Worm (Caenorhabditis elegans): ENCODE results near the gene C02D5.4.

The C02D5.4 gene

ce11 chrIII:8573869-8574268 lies 21.9 kb downstream of the C02D5.4 start:
- TF ChIP-seq ztf-23 (GFP tag; IDR thresholded peaks at IDR 0.05), result no peak
- TF ChIP-seq flt-1 (GFP tag; IDR thresholded peaks at IDR 0.05), result no peak
- TF ChIP-seq T22C8.4 (GFP tag; IDR thresholded peaks at IDR 0.05), result no peak
- TF ChIP-seq tab-1 (GFP tag; IDR thresholded peaks at IDR 0.05), result no peak
- no peak for TF ChIP-seq ref-1 (GFP tag; conservative IDR thresholded peaks at IDR 0.05)
- no peak for TF ChIP-seq klf-2 (GFP tag; conservative IDR thresholded peaks at IDR 0.05)
- TF ChIP-seq med-1 (GFP tag; optimal IDR thresholded peaks at IDR 0.05; ENCODE audit: insufficient read depth), result no peak
- no peak for TF ChIP-seq cog-1 (tag; optimal IDR thresholded peaks at IDR 0.05)
- TF ChIP-seq ztf-29 (GFP tag; IDR thresholded peaks at IDR 0.05), result no peak

ce11 chrIII:8574299-8574698 lies 22.3 kb downstream of the C02D5.4 start:
- no peak for TF ChIP-seq cog-1 (tag; optimal IDR thresholded peaks at IDR 0.05)
- TF ChIP-seq med-1 (GFP tag; optimal IDR thresholded peaks at IDR 0.05; ENCODE audit: insufficient read depth), result no peak
- no peak for TF ChIP-seq ztf-23 (GFP tag; IDR thresholded peaks at IDR 0.05)
- TF ChIP-seq klf-2 (GFP tag; conservative IDR thresholded peaks at IDR 0.05), result no peak
- no peak for TF ChIP-seq ztf-29 (GFP tag; IDR thresholded peaks at IDR 0.05)
- TF ChIP-seq tab-1 (GFP tag; IDR thresholded peaks at IDR 0.05), result no peak
- no peak for TF ChIP-seq flt-1 (GFP tag; IDR thresholded peaks at IDR 0.05)
- no peak for TF ChIP-seq T22C8.4 (GFP tag; IDR thresholded peaks at IDR 0.05)
- TF ChIP-seq ref-1 (GFP tag; conservative IDR thresholded peaks at IDR 0.05), result no peak

- TF ChIP-seq ztf-29 (GFP tag; IDR thresholded peaks at IDR 0.05) (no peak), med-1 (GFP tag; optimal IDR thresholded peaks at IDR 0.05; ENCODE audit: insufficient read depth) (no peak), flt-1 (GFP tag; IDR thresholded peaks at IDR 0.05) (no peak), T22C8.4 (GFP tag; IDR thresholded peaks at IDR 0.05) (no peak), cog-1 (tag; optimal IDR thresholded peaks at IDR 0.05) (no peak), ref-1 (GFP tag; conservative IDR thresholded peaks at IDR 0.05) (no peak), klf-2 (GFP tag; conservative IDR thresholded peaks at IDR 0.05) (no peak), ztf-23 (GFP tag; IDR thresholded peaks at IDR 0.05) (no peak), tab-1 (GFP tag; IDR thresholded peaks at IDR 0.05) (no peak)
Measured at ce11 chrIII:8575359-8576101, 23.6 kb downstream of the C02D5.4 start.

- TF ChIP-seq ref-1 (GFP tag; conservative IDR thresholded peaks at IDR 0.05), result no peak
- TF ChIP-seq ztf-29 (GFP tag; IDR thresholded peaks at IDR 0.05), result no peak
- TF ChIP-seq ztf-23 (GFP tag; IDR thresholded peaks at IDR 0.05), result no peak
- no peak for TF ChIP-seq cog-1 (tag; optimal IDR thresholded peaks at IDR 0.05)
- no peak for TF ChIP-seq klf-2 (GFP tag; conservative IDR thresholded peaks at IDR 0.05)
- TF ChIP-seq tab-1 (GFP tag; IDR thresholded peaks at IDR 0.05), result no peak
- TF ChIP-seq med-1 (GFP tag; optimal IDR thresholded peaks at IDR 0.05; ENCODE audit: insufficient read depth), result no peak
- no peak for TF ChIP-seq T22C8.4 (GFP tag; IDR thresholded peaks at IDR 0.05)
- no peak for TF ChIP-seq flt-1 (GFP tag; IDR thresholded peaks at IDR 0.05)
Measured at ce11 chrIII:8577534-8577933, 25.6 kb downstream of the C02D5.4 start.

- TF ChIP-seq ztf-29 (GFP tag; IDR thresholded peaks at IDR 0.05), result no peak
- TF ChIP-seq med-1 (GFP tag; optimal IDR thresholded peaks at IDR 0.05; ENCODE audit: insufficient read depth), result no peak
- no peak for TF ChIP-seq flt-1 (GFP tag; IDR thresholded peaks at IDR 0.05)
- no peak for TF ChIP-seq ztf-23 (GFP tag; IDR thresholded peaks at IDR 0.05)
- no peak for TF ChIP-seq cog-1 (tag; optimal IDR thresholded peaks at IDR 0.05)
- no peak for TF ChIP-seq T22C8.4 (GFP tag; IDR thresholded peaks at IDR 0.05)
- no peak for TF ChIP-seq klf-2 (GFP tag; conservative IDR thresholded peaks at IDR 0.05)
- no peak for TF ChIP-seq ref-1 (GFP tag; conservative IDR thresholded peaks at IDR 0.05)
- no peak for TF ChIP-seq tab-1 (GFP tag; IDR thresholded peaks at IDR 0.05)
Measured at ce11 chrIII:8578381-8578780, 26.4 kb downstream of the C02D5.4 start.

ce11 chrIII:8579367-8579766 lies 27.4 kb downstream of the C02D5.4 start:
- no peak for TF ChIP-seq ref-1 (GFP tag; conservative IDR thresholded peaks at IDR 0.05)
- TF ChIP-seq tab-1 (GFP tag; IDR thresholded peaks at IDR 0.05), result no peak
- TF ChIP-seq cog-1 (tag; optimal IDR thresholded peaks at IDR 0.05), result no peak
- no peak for TF ChIP-seq med-1 (GFP tag; optimal IDR thresholded peaks at IDR 0.05; ENCODE audit: insufficient read depth)
- TF ChIP-seq T22C8.4 (GFP tag; IDR thresholded peaks at IDR 0.05), result no peak
- no peak for TF ChIP-seq flt-1 (GFP tag; IDR thresholded peaks at IDR 0.05)
- TF ChIP-seq klf-2 (GFP tag; conservative IDR thresholded peaks at IDR 0.05), result no peak
- no peak for TF ChIP-seq ztf-29 (GFP tag; IDR thresholded peaks at IDR 0.05)
- TF ChIP-seq ztf-23 (GFP tag; IDR thresholded peaks at IDR 0.05), result no peak

ce11 chrIII:8580802-8581201 lies 28.8 kb downstream of the C02D5.4 start, which contains the start of gene doxa-1:
doxa-1 (plus strand) TSS chrIII:8581102.
- TF ChIP-seq ztf-29 (GFP tag; IDR thresholded peaks at IDR 0.05), result no peak
- no peak for TF ChIP-seq cog-1 (tag; optimal IDR thresholded peaks at IDR 0.05)
- no peak for TF ChIP-seq med-1 (GFP tag; optimal IDR thresholded peaks at IDR 0.05; ENCODE audit: insufficient read depth)
- no peak for TF ChIP-seq ref-1 (GFP tag; conservative IDR thresholded peaks at IDR 0.05)
- TF ChIP-seq tab-1 (GFP tag; IDR thresholded peaks at IDR 0.05), result no peak
- no peak for TF ChIP-seq flt-1 (GFP tag; IDR thresholded peaks at IDR 0.05)
- TF ChIP-seq ztf-23 (GFP tag; IDR thresholded peaks at IDR 0.05), result no peak
- no peak for TF ChIP-seq klf-2 (GFP tag; conservative IDR thresholded peaks at IDR 0.05)
- TF ChIP-seq T22C8.4 (GFP tag; IDR thresholded peaks at IDR 0.05), result no peak

ce11 chrIII:8588592-8589153 lies 36.7 kb downstream of the C02D5.4 start, which contains the start of gene glr-1:
glr-1 (minus strand) TSS chrIII:8588642.
- no peak for TF ChIP-seq tab-1 (GFP tag; IDR thresholded peaks at IDR 0.05)
- no peak for TF ChIP-seq med-1 (GFP tag; optimal IDR thresholded peaks at IDR 0.05; ENCODE audit: insufficient read depth)
- TF ChIP-seq cog-1 (tag; optimal IDR thresholded peaks at IDR 0.05), result no peak
- no peak for TF ChIP-seq ref-1 (GFP tag; conservative IDR thresholded peaks at IDR 0.05)
- TF ChIP-seq klf-2 (GFP tag; conservative IDR thresholded peaks at IDR 0.05), result no peak
- no peak for TF ChIP-seq flt-1 (GFP tag; IDR thresholded peaks at IDR 0.05)

- no peak for TF ChIP-seq T22C8.4 (GFP tag; IDR thresholded peaks at IDR 0.05)
- TF ChIP-seq flt-1 (GFP tag; IDR thresholded peaks at IDR 0.05), result no peak
- no peak for TF ChIP-seq med-1 (GFP tag; optimal IDR thresholded peaks at IDR 0.05; ENCODE audit: insufficient read depth)
- no peak for TF ChIP-seq cog-1 (tag; optimal IDR thresholded peaks at IDR 0.05)
- no peak for TF ChIP-seq ref-1 (GFP tag; conservative IDR thresholded peaks at IDR 0.05)
- TF ChIP-seq klf-2 (GFP tag; conservative IDR thresholded peaks at IDR 0.05), result no peak
- TF ChIP-seq tab-1 (GFP tag; IDR thresholded peaks at IDR 0.05), result no peak
- TF ChIP-seq ztf-29 (GFP tag; IDR thresholded peaks at IDR 0.05), result no peak
Measured at ce11 chrIII:8589195-8589594, 37.2 kb downstream of the C02D5.4 start, which contains the start of gene fip-3. fip-3 (minus strand) TSS chrIII:8589488.

Data from whole organism, midembryonic.